Fruit fly (Drosophila melanogaster): ENCODE measurements around the gene COX5A.

Gene COX5A

DNA sequence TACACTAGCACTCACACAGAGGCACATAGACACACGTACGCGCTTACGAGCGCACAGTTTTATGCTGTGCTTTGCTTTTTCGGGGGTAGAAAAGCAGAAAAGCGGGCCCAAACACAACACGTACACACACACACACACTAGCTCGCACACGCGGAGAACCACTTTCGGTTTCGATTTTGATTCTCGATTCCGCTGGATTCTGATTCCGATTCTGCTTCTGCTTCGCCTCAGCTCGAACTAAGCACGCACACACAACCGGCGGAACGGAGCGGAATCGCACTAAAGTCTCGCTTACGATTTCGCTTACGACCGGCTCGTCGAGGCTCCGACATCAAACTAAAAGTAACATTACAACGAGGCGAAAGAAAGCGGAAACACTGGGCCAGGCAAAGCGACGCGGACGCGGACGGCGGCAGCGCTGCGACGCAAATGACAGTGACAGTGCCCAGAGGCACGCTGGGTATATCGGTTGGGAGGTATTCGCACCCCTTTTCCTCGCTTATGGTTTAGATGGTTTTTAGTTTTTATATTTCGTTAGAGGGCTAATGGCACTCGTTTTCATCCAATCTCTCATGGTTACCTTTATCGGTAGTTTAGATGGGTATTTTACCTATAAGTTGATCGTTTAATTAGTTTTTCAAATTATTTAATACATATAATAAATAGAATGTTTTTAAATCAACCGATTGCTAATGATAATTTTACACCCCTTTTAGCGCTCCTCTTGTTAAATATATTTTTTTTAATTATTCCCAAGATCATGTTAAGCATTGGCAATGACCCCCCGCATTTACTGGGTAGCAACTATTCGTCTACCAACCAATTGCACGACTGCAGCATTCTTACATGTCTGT lies 40.9 kb upstream of the COX5A start (continued):
- TF ChIP-seq Hr3 (GFP tag; optimal IDR thresholded peaks at IDR 0.05) (peak; percentile 78), Mrtf (GFP tag; IDR thresholded peaks at IDR 0.05) (no peak), Usf (GFP tag; optimal IDR thresholded peaks at IDR 0.05) (peak; percentile 66), kah (GFP tag; optimal IDR thresholded peaks at IDR 0.05) (peak; percentile 71), en (GFP tag; optimal IDR thresholded peaks at IDR 0.05) (no peak), rib (GFP tag; IDR thresholded peaks at IDR 0.05) (peak; percentile 78; the same call in 1 of the 2 replicates), CG4854 (GFP tag; optimal IDR thresholded peaks at IDR 0.05) (peak; percentile 8), CG11560 (tag; IDR thresholded peaks at IDR 0.05) (no peak), phol (tag; optimal IDR thresholded peaks at IDR 0.05) (peak; percentile 65), pzg (GFP tag; optimal IDR thresholded peaks at IDR 0.05) (peak; percentile 2), wor (GFP tag; IDR thresholded peaks at IDR 0.05) (no peak; the same call in 1 of the 2 replicates), D (optimal IDR thresholded peaks at IDR 0.05) (peak; percentile 86), D (GFP tag; optimal IDR thresholded peaks at IDR 0.05) (peak; percentile 75), disco-r (GFP tag; optimal IDR thresholded peaks at IDR 0.05) (no peak), CG31388 (GFP tag; optimal IDR thresholded peaks at IDR 0.05) (no peak), sob (GFP tag; IDR thresholded peaks at IDR 0.05) (peak; percentile 49; the same call in 1 of the 2 replicates), prd (optimal IDR thresholded peaks at IDR 0.05) (no peak), prd (GFP tag; IDR thresholded peaks at IDR 0.05) (peak; percentile 68; the same call in 2 of the 3 replicates), Neu2 (GFP tag; optimal IDR thresholded peaks at IDR 0.05; ENCODE audit: borderline replicate concordance) (no peak), ap (GFP tag; IDR thresholded peaks at IDR 0.05) (no peak), cas (GFP tag; IDR thresholded peaks at IDR 0.05) (no peak), CG7928 (GFP tag; optimal IDR thresholded peaks at IDR 0.05) (peak; percentile 1), Lim3 (GFP tag; IDR thresholded peaks at IDR 0.05) (no peak), CG11398 (GFP tag; optimal IDR thresholded peaks at IDR 0.05) (peak; percentile 7), Mad (GFP tag; optimal IDR thresholded peaks at IDR 0.05) (peak; percentile 6), sqz (GFP tag; optimal IDR thresholded peaks at IDR 0.05) (peak; percentile 4), gsb (GFP tag; IDR thresholded peaks at IDR 0.05) (no peak), CG7987 (GFP tag; optimal IDR thresholded peaks at IDR 0.05) (peak; percentile 69), nerfin-2 (GFP tag; IDR thresholded peaks at IDR 0.05; ENCODE audit: partially characterized antibody) (peak; percentile 53; the same call in 1 of the 2 replicates), knrl (GFP tag; IDR thresholded peaks at IDR 0.05; ENCODE audit: partially characterized antibody) (peak; percentile 31; the same call in 1 of the 3 replicates), fd96Cb (tag; optimal IDR thresholded peaks at IDR 0.05) (peak; percentile 40), tgo (GFP tag; IDR thresholded peaks at IDR 0.05) (peak; percentile 57; the same call in 2 of the 3 replicates), CG18619 (GFP tag; optimal IDR thresholded peaks at IDR 0.05) (peak; percentile 78), Deaf1 (tag; optimal IDR thresholded peaks at IDR 0.05) (peak; percentile 87), Hand (GFP tag; optimal IDR thresholded peaks at IDR 0.05) (peak; percentile 68), GATAe (GFP tag; conservative IDR thresholded peaks at IDR 0.05) (no peak), CG10543 (GFP tag; optimal IDR thresholded peaks at IDR 0.05) (peak; percentile 73), slou (GFP tag; optimal IDR thresholded peaks at IDR 0.05) (peak; percentile 18), CTCF (GFP tag; optimal IDR thresholded peaks at IDR 0.05) (no peak), CG12219 (GFP tag; optimal IDR thresholded peaks at IDR 0.05) (no peak), CG15269 (tag; optimal IDR thresholded peaks at IDR 0.05) (peak; percentile 57), Ets65A (GFP tag) (peak; percentile 72), CHES-1-like (GFP tag; optimal IDR thresholded peaks at IDR 0.05) (peak; percentile 45), CG2678 (tag; optimal IDR thresholded peaks at IDR 0.05) (peak; percentile 77), pfk (GFP tag; optimal IDR thresholded peaks at IDR 0.05) (peak; percentile 88), pnt (GFP tag; optimal IDR thresholded peaks at IDR 0.05) (peak; percentile 40), CG11085 (GFP tag; IDR thresholded peaks at IDR 0.05) (0 out of 2 replicates have a peak, but pooled peaks have one; percentile 15), Sin3A (optimal IDR thresholded peaks at IDR 0.05) (no peak), TFAM (GFP tag; optimal IDR thresholded peaks at IDR 0.05) (no peak), crc (GFP tag; optimal IDR thresholded peaks at IDR 0.05) (peak; percentile 4)

Measured in whole organism, embryonic.